Worm (Caenorhabditis elegans) whole organism, young adult: ENCODE data around the gene fbxc-21.

Experiments used
- F23B12.7 ChIP-seq: sonication (generic microtip); optimal IDR thresholded peaks from 2 replicates; lab custom pipeline; 2017; ENCODE audit warnings: missing genetic modification characterization, mild to moderate bottlenecking, missing compliant biosample characterization, antibody characterized with exemption, moderate library complexity; ENCODE audit not compliant: insufficient read depth
- ama-1 ChIP-seq, 3 experiments: fragments of 150-350 bp in 1 of 3; sonication (generic microtip) in 2 of 3; optimal IDR thresholded peaks; 2 replicates each; lab custom pipeline; 2014 to 2018; ENCODE audit warnings: missing biosample characterization in 2 of 3, missing genetic modification characterization in 2 of 3, missing genetic modification reagents in 2 of 3
- ceh-100 ChIP-seq: fragments of 200-800 bp; sonication (Bioruptor generic); IDR thresholded peaks from 2 replicates; pipeline ENCODE4 v1.3.6; 2022; ENCODE audit warnings: missing genetic modification reagents, missing genetic modification characterization, missing compliant biosample characterization
- dpff-1 ChIP-seq: sonication (generic microtip); optimal IDR thresholded peaks from 2 replicates; lab custom pipeline; 2017; ENCODE audit warnings: mild to moderate bottlenecking, missing genetic modification characterization, missing compliant biosample characterization
- unc-130 ChIP-seq: sonication (generic microtip); optimal IDR thresholded peaks from 2 replicates; lab custom pipeline; 2016; ENCODE audit warnings: missing genetic modification reagents, missing genetic modification characterization, missing compliant biosample characterization
- unc-62 ChIP-seq: fragments of 150-350 bp; optimal IDR thresholded peaks from 2 replicates; lab custom pipeline; 2014; ENCODE audit warnings: missing biosample characterization, missing genetic modification reagents, missing genetic modification characterization

DNA sequence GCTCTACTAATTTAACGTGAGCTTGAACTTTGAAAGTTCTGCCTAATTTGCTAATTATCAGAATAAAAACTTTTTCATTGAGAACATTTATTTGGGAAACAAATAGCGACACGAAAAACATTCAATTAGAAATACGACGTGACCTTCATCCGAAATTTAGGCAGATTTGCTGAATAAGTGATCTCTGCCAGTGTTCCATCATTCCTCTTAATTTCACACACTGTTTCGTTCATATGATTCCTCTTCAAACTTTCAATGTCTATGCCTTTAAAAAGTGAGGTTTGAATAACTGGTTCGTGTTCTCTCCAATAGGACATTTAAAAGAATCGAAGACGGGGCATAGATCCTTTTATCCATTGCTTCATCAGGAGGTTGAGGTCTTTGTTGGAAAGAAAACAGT lies 42.2 kb downstream of the fbxc-21 start, which contains the start of gene fbxb-20:
- TF ChIP-seq ama-1 (optimal IDR thresholded peaks at IDR 0.05; lab: Kevin White, UChicago) (no peak), ama-1 (GFP tag; optimal IDR thresholded peaks at IDR 0.05; lab: Kevin White, UChicago) (no peak), dpff-1 (no peak), ceh-100 (no peak), unc-130 (GFP tag; lab: Kevin White, UChicago) (no peak), F23B12.7 (tag; lab: Kevin White, UChicago) (no peak), unc-62 (GFP tag; lab: Kevin White, UChicago) (no peak)
